Fruit fly (Drosophila melanogaster): ENCODE results near the gene shps.

Gene shps

DNA sequence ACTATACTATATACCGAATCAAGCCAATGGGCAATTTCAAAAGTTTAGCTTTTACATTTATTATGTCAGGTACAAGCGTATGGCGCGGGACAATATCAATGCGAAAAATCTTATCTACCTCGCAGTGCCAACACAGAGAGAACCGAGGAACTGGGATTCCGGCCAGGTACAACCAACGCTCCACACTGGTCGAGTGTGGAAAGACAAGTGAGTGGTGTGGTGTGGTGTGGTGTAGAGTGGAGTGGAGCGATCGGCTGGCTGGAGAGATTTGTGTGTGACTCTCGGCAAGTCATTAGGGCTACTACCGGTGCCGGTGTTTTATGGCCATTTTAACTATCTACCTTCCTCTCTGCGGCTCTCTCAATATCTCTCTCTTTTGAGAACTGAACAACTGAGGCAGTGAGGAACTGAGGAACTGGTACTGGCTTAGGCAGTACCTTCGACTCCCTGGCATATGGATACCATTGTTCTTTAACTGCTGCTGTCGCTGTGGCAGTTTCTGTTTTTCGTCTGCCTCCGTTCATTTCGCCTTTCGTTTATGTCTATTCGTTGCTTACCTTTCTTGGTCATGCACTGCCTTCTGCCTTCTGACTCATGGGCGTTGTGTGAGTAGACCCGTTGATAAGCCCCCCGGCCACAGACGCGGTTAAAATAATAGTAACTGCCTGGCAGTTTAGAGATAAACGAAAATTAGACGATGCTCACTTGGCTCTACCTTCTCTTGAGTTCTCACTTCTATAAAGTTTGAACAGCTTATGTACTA is 19.9 kb upstream of the shps start (continued):
- TF ChIP-seq fd96Cb (tag; optimal IDR thresholded peaks at IDR 0.05) (peak; percentile 89), CG6175 (GFP tag; IDR thresholded peaks at IDR 0.05) (peak; percentile 68; the same call in 2 of the 3 replicates), knrl (GFP tag; IDR thresholded peaks at IDR 0.05; ENCODE audit: partially characterized antibody) (no peak), cas (GFP tag; IDR thresholded peaks at IDR 0.05) (peak; percentile 44; the same call in 1 of the 2 replicates), CG17385 (GFP tag; optimal IDR thresholded peaks at IDR 0.05) (peak; percentile 85), shn (GFP tag; optimal IDR thresholded peaks at IDR 0.05) (peak; percentile 78), CG43689 (GFP tag; IDR thresholded peaks at IDR 0.05) (peak; percentile 21; the same call in 1 of the 2 replicates), Abd-B (GFP tag; optimal IDR thresholded peaks at IDR 0.05) (peak; percentile 82), CrebB (tag; optimal IDR thresholded peaks at IDR 0.05) (peak; percentile 81), Doc2 (GFP tag; IDR thresholded peaks at IDR 0.05) (no peak), abd-A (tag; optimal IDR thresholded peaks at IDR 0.05) (no peak), CG12236 (GFP tag; optimal IDR thresholded peaks at IDR 0.05) (peak; percentile 75), scrt (GFP tag; optimal IDR thresholded peaks at IDR 0.05) (peak; percentile 88), CG16863 (GFP tag; optimal IDR thresholded peaks at IDR 0.05) (peak; percentile 89), Med (GFP tag) (peak; percentile 99), Bgb (GFP tag; IDR thresholded peaks at IDR 0.05; ENCODE audit: partially characterized antibody) (no peak), CG8924 (tag; optimal IDR thresholded peaks at IDR 0.05) (peak; percentile 93), CG11504 (tag; optimal IDR thresholded peaks at IDR 0.05) (peak; percentile 91), CG13287 (GFP tag; IDR thresholded peaks at IDR 0.05; ENCODE audit: partially characterized antibody) (0 out of 2 replicates have a peak, but pooled peaks have one; percentile 13), Stat92E (GFP tag; optimal IDR thresholded peaks at IDR 0.05) (no peak), Ssrp (tag; optimal IDR thresholded peaks at IDR 0.05) (peak; percentile 85), oc (tag; optimal IDR thresholded peaks at IDR 0.05) (peak; percentile 89), mirr (GFP tag; optimal IDR thresholded peaks at IDR 0.05) (peak; percentile 22), Ada2b (GFP tag; IDR thresholded peaks at IDR 0.05) (peak; percentile 86), CG14860 (GFP tag; IDR thresholded peaks at IDR 0.05; ENCODE audit: partially characterized antibody) (no peak), caup (GFP tag; optimal IDR thresholded peaks at IDR 0.05; ENCODE audit: severe bottlenecking) (peak; percentile 87), row (GFP tag; IDR thresholded peaks at IDR 0.05) (peak; percentile 89), CG2712 (tag; optimal IDR thresholded peaks at IDR 0.05) (peak; percentile 93), Neu2 (GFP tag; optimal IDR thresholded peaks at IDR 0.05; ENCODE audit: borderline replicate concordance) (peak; percentile 76), Sry-δ (GFP tag; optimal IDR thresholded peaks at IDR 0.05) (peak; percentile 49), CG2120 (GFP tag; optimal IDR thresholded peaks at IDR 0.05) (peak; percentile 96), Drgx (GFP tag; IDR thresholded peaks at IDR 0.05) (peak; percentile 93), CG14965 (GFP tag; optimal IDR thresholded peaks at IDR 0.05; ENCODE audit: borderline replicate concordance) (no peak), Dll (GFP tag; IDR thresholded peaks at IDR 0.05; ENCODE audit: partially characterized antibody) (peak; percentile 29; the same call in 1 of the 4 replicates), repo (GFP tag; optimal IDR thresholded peaks at IDR 0.05) (peak; percentile 82), CG10543 (GFP tag; optimal IDR thresholded peaks at IDR 0.05) (peak; percentile 60), CoRest (tag; optimal IDR thresholded peaks at IDR 0.05) (peak; percentile 89), Ravus (GFP tag; IDR thresholded peaks at IDR 0.05) (peak; percentile 68), Dfd (GFP tag; optimal IDR thresholded peaks at IDR 0.05) (no peak), pum (GFP tag; optimal IDR thresholded peaks at IDR 0.05) (peak; percentile 82), Sin3A (optimal IDR thresholded peaks at IDR 0.05) (no peak), schlank (tag; optimal IDR thresholded peaks at IDR 0.05) (peak; percentile 91), Awh (GFP tag; IDR thresholded peaks at IDR 0.05) (peak; percentile 81), CG10274 (GFP tag; optimal IDR thresholded peaks at IDR 0.05) (peak; percentile 83), CG4328 (GFP tag; optimal IDR thresholded peaks at IDR 0.05) (no peak), CG3065 (GFP tag; optimal IDR thresholded peaks at IDR 0.05) (peak; percentile 85), danr (GFP tag; IDR thresholded peaks at IDR 0.05) (peak; percentile 69), CG1647 (GFP tag; optimal IDR thresholded peaks at IDR 0.05) (peak; percentile 88)

All from whole organism, embryonic.